Fruit fly (Drosophila melanogaster): ENCODE measurements around the gene primo-1.
A peak's percentile ranks its signal among the peaks of the same experiment; 100 is the strongest.

The primo-1 gene

dm6 chr3R:13686371-13687211 lies 25.0 kb downstream of the primo-1 start, which contains the start of gene omd (continued):
- TF ChIP-seq Blimp-1 (GFP tag; optimal IDR thresholded peaks at IDR 0.05) = no peak
- peak; percentile 88 for TF ChIP-seq CG18599 (GFP tag; optimal IDR thresholded peaks at IDR 0.05)
- TF ChIP-seq NFAT (GFP tag; IDR thresholded peaks at IDR 0.05) = peak; percentile 37
- TF ChIP-seq gce (GFP tag; IDR thresholded peaks at IDR 0.05) = peak; percentile 67; the same call in 1 of the 3 replicates
- no peak for TF ChIP-seq gro (GFP tag; optimal IDR thresholded peaks at IDR 0.05)
- TF ChIP-seq bbx (GFP tag; IDR thresholded peaks at IDR 0.05; ENCODE audit: partially characterized antibody) = no peak
- TF ChIP-seq GATAe (GFP tag; conservative IDR thresholded peaks at IDR 0.05) = no peak
- TF ChIP-seq Side (GFP tag; optimal IDR thresholded peaks at IDR 0.05) = peak; percentile 78
- TF ChIP-seq ken (GFP tag; IDR thresholded peaks at IDR 0.05) = peak; percentile 52; the same call in 1 of the 3 replicates
- peak; percentile 28 for TF ChIP-seq Myb (GFP tag; optimal IDR thresholded peaks at IDR 0.05)
- peak; percentile 66 for TF ChIP-seq HHEX (GFP tag; optimal IDR thresholded peaks at IDR 0.05)
- no peak for TF ChIP-seq CG7556 (GFP tag; optimal IDR thresholded peaks at IDR 0.05)
- no peak for TF ChIP-seq Dip2 (GFP tag; IDR thresholded peaks at IDR 0.05)
- peak; percentile 5 for TF ChIP-seq CG10654 (GFP tag; optimal IDR thresholded peaks at IDR 0.05)
- TF ChIP-seq Atf-2 (GFP tag; optimal IDR thresholded peaks at IDR 0.05) = peak; percentile 45
- TF ChIP-seq Nf-YA (GFP tag; IDR thresholded peaks at IDR 0.05) = peak; percentile 68; the same call in 1 of the 2 replicates
- TF ChIP-seq CG16815 (GFP tag; optimal IDR thresholded peaks at IDR 0.05) = no peak
- peak; percentile 48 for TF ChIP-seq Nf-YB (GFP tag; optimal IDR thresholded peaks at IDR 0.05)
- TF ChIP-seq chn (GFP tag; optimal IDR thresholded peaks at IDR 0.05) = peak; percentile 43
- TF ChIP-seq chinmo (GFP tag; IDR thresholded peaks at IDR 0.05; ENCODE audit: partially characterized antibody) = 0 out of 4 replicates have a peak, but pooled peaks have one; percentile 66
- TF ChIP-seq en (GFP tag; optimal IDR thresholded peaks at IDR 0.05) = peak; percentile 52
- TF ChIP-seq CG2678 (tag; optimal IDR thresholded peaks at IDR 0.05) = no peak
- TF ChIP-seq CG1647 (GFP tag; optimal IDR thresholded peaks at IDR 0.05) = no peak
- TF ChIP-seq MTF-1 (GFP tag; optimal IDR thresholded peaks at IDR 0.05; ENCODE audit: borderline replicate concordance) = peak; percentile 75
- no peak for TF ChIP-seq pita (GFP tag; optimal IDR thresholded peaks at IDR 0.05)
- peak; percentile 70 for TF ChIP-seq org-1 (GFP tag; optimal IDR thresholded peaks at IDR 0.05)
- TF ChIP-seq Chrac-16 (GFP tag; optimal IDR thresholded peaks at IDR 0.05) = peak; percentile 23
- TF ChIP-seq Aef1 (GFP tag; IDR thresholded peaks at IDR 0.05) = peak; percentile 44; the same call in 2 of the 3 replicates
- TF ChIP-seq tap (tag; optimal IDR thresholded peaks at IDR 0.05) = no peak
- peak; percentile 26; the same call in 1 of the 2 replicates for TF ChIP-seq al (GFP tag; IDR thresholded peaks at IDR 0.05)
- TF ChIP-seq sna (GFP tag; IDR thresholded peaks at IDR 0.05; ENCODE audit: partially characterized antibody) = no peak
- TF ChIP-seq NK7.1 (GFP tag; optimal IDR thresholded peaks at IDR 0.05) = peak; percentile 53
- TF ChIP-seq CG43689 (GFP tag; IDR thresholded peaks at IDR 0.05) = no peak
- TF ChIP-seq CG10979 (tag; optimal IDR thresholded peaks at IDR 0.05) = peak; percentile 31
- peak; percentile 55 for TF ChIP-seq rib (GFP tag; IDR thresholded peaks at IDR 0.05)
- no peak for TF ChIP-seq CG11504 (tag; optimal IDR thresholded peaks at IDR 0.05)
- TF ChIP-seq CG15011 (GFP tag; optimal IDR thresholded peaks at IDR 0.05) = peak; percentile 70
- peak; percentile 68 for TF ChIP-seq CG1024 (GFP tag; IDR thresholded peaks at IDR 0.05)
- no peak for TF ChIP-seq lov (optimal IDR thresholded peaks at IDR 0.05)
- TF ChIP-seq lov (GFP tag; IDR thresholded peaks at IDR 0.05) = peak; percentile 80
- peak; percentile 47; the same call in 1 of the 2 replicates for TF ChIP-seq ranshi (GFP tag; IDR thresholded peaks at IDR 0.05)
- TF ChIP-seq HLH4C (GFP tag; IDR thresholded peaks at IDR 0.05; ENCODE audit: partially characterized antibody) = no peak
- peak; percentile 10 for TF ChIP-seq zfh2 (GFP tag; optimal IDR thresholded peaks at IDR 0.05)
- TF ChIP-seq CG2889 (GFP tag; IDR thresholded peaks at IDR 0.05) = no peak
- peak; percentile 46; the same call in 1 of the 2 replicates for TF ChIP-seq CG5953 (GFP tag; IDR thresholded peaks at IDR 0.05)
- peak; percentile 18 for TF ChIP-seq CG12104 (GFP tag; optimal IDR thresholded peaks at IDR 0.05)
- peak; percentile 59; the same call in 1 of the 2 replicates for TF ChIP-seq CG14441 (GFP tag; IDR thresholded peaks at IDR 0.05)
- no peak for TF ChIP-seq so (GFP tag; IDR thresholded peaks at IDR 0.05)
- peak; percentile 95 for TF ChIP-seq sug (tag; optimal IDR thresholded peaks at IDR 0.05)
